Worm (Caenorhabditis elegans) whole organism, mixed stage, embryonic: ENCODE results near the gene fipr-1.

Experiments used
- mab-5 ChIP-seq: fragments of 150-350 bp; optimal IDR thresholded peaks from 2 replicates; lab custom pipeline; 2014; ENCODE audit warnings: missing biosample characterization, missing genetic modification characterization
- mls-2 ChIP-seq: sonication (generic microtip); optimal IDR thresholded peaks from 2 replicates; lab custom pipeline; 2016; ENCODE audit warnings: mild to moderate bottlenecking, missing genetic modification characterization, moderate library complexity, missing compliant biosample characterization
- snpc-4 ChIP-seq: fragments of 150-350 bp; optimal IDR thresholded peaks from 2 replicates; lab custom pipeline; 2014; ENCODE audit warnings: missing biosample characterization, missing genetic modification characterization

DNA sequence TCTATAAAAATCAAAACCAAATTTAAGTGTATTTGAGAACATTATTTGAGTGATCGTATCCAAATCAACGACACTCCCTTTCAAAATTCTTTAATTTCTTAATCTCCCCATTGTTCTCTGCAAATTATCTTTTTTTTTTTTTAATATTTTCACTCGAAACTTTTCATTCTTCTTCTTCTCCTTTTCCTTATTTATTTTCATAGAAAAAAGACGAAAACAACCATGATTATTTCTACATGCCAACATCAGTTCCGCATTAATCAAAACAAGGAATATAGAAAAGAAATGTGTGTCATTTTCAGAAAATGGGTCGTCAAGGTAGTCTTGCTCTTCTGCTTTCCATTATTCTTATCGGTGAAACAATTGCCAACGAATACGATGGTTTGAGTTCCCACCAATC is 36.0 kb upstream of the fipr-1 start, which contains the start of gene K01D12.5:
- no peak for TF ChIP-seq mls-2 (tag; lab: Kevin White, UChicago)
- no peak for TF ChIP-seq mab-5 (tag; lab: Kevin White, UChicago)
- TF ChIP-seq snpc-4 (tag; lab: Kevin White, UChicago) = no peak
